Worm (Caenorhabditis elegans) whole organism, L4 larva: Measurements from ENCODE around the gene slc-17.1.

ENCODE experiments used
- D1046.2 ChIP-seq: fragments of 200-800 bp; sonication (Bioruptor generic); IDR thresholded peaks from 2 replicates; pipeline ENCODE4 v1.3.6; 2022; ENCODE audit warnings: missing genetic modification characterization, missing compliant biosample characterization
- R02D3.7 ChIP-seq: fragments of 150-350 bp; sonication (generic microtip); optimal IDR thresholded peaks from 3 replicates; lab custom pipeline; 2014; ENCODE audit warnings: missing biosample characterization, missing genetic modification characterization
- T20F7.1 ChIP-seq: fragments of 200-800 bp; sonication (Bioruptor generic); optimal IDR thresholded peaks from 2 replicates; lab custom pipeline; 2018; ENCODE audit warnings: mild to moderate bottlenecking, missing genetic modification characterization, missing compliant biosample characterization
- Y105C5A.15 ChIP-seq: fragments of 200-800 bp; sonication (Bioruptor generic); IDR thresholded peaks from 2 replicates; pipeline ENCODE4 v1.3.6; 2022; ENCODE audit warnings: missing genetic modification characterization, missing compliant biosample characterization
- Y48G9A.11 ChIP-seq: fragments of 200-800 bp; sonication (Bioruptor generic); IDR thresholded peaks from 2 replicates; pipeline ENCODE4 v1.3.6; 2022; ENCODE audit warnings: missing genetic modification reagents, missing genetic modification characterization, missing compliant biosample characterization
- ZK546.5 ChIP-seq, 2 experiments: sonication (generic microtip); optimal IDR thresholded peaks; 2 replicates each; lab custom pipeline; 2017; ENCODE audit warnings: missing biosample characterization in 2 of 2, missing genetic modification characterization in 2 of 2
- aha-1 ChIP-seq: fragments of 150-350 bp; peaks from one replicate; lab custom pipeline; 2014; ENCODE audit warnings: missing biosample characterization, missing genetic modification characterization
- ama-1 ChIP-seq: fragments of 150-350 bp; optimal IDR thresholded peaks from 2 replicates; lab custom pipeline; 2014; ENCODE audit warnings: inconsistent platforms, mixed read lengths
- ceh-20 ChIP-seq: fragments of 200-800 bp; sonication (Bioruptor generic); IDR thresholded peaks from 2 replicates; pipeline ENCODE4 v1.3.6; 2022; ENCODE audit warnings: missing genetic modification reagents, missing genetic modification characterization, missing compliant biosample characterization
- ceh-28 ChIP-seq: fragments of 150-350 bp; optimal IDR thresholded peaks from 2 replicates; lab custom pipeline; 2014; ENCODE audit warnings: missing biosample characterization, missing genetic modification reagents, missing genetic modification characterization
- ctbp-1 ChIP-seq: fragments of 200-800 bp; sonication (Bioruptor generic); IDR thresholded peaks from 2 replicates; pipeline ENCODE4 v1.3.6; 2022; ENCODE audit warnings: missing genetic modification reagents, missing genetic modification characterization, missing compliant biosample characterization
- daf-12 ChIP-seq: fragments of 150-350 bp; optimal IDR thresholded peaks from 2 replicates; lab custom pipeline; 2014; ENCODE audit warnings: missing biosample characterization, missing genetic modification reagents, missing genetic modification characterization
- daf-8 ChIP-seq: fragments of 200-800 bp; sonication (Bioruptor generic); IDR thresholded peaks from 2 replicates; pipeline ENCODE4 v1.3.6; 2022; ENCODE audit warnings: missing genetic modification characterization, missing compliant biosample characterization
- dve-1 ChIP-seq: sonication (generic microtip); optimal IDR thresholded peaks from 2 replicates; lab custom pipeline; 2017; ENCODE audit warnings: antibody characterized with exemption, mild to moderate bottlenecking, missing genetic modification characterization, missing compliant biosample characterization; ENCODE audit not compliant: insufficient read depth
- egl-43 ChIP-seq: fragments of 200-800 bp; sonication (Bioruptor generic); IDR thresholded peaks from 2 replicates; pipeline ENCODE4 v1.3.6; 2022; ENCODE audit warnings: missing genetic modification reagents, missing genetic modification characterization, missing compliant biosample characterization
- hlh-30 ChIP-seq: sonication (generic microtip); optimal IDR thresholded peaks from 2 replicates; lab custom pipeline; 2017; ENCODE audit warnings: antibody characterized with exemption, mild to moderate bottlenecking, missing genetic modification characterization, missing compliant biosample characterization; ENCODE audit not compliant: insufficient read depth
- jun-1 ChIP-seq: fragments of 150-350 bp; optimal IDR thresholded peaks from 2 replicates; lab custom pipeline; 2014; ENCODE audit warnings: missing biosample characterization, missing genetic modification reagents, missing genetic modification characterization
- lin-29 ChIP-seq: fragments of 200-800 bp; sonication (Bioruptor generic); IDR thresholded peaks from 2 replicates; pipeline ENCODE4 v1.3.6; 2022; ENCODE audit warnings: missing genetic modification reagents, missing genetic modification characterization, missing compliant biosample characterization
- lin-38 ChIP-seq: fragments of 200-800 bp; sonication (Bioruptor generic); IDR thresholded peaks from 2 replicates; pipeline ENCODE4 v1.3.6; 2022; ENCODE audit warnings: missing genetic modification reagents, missing genetic modification characterization, missing compliant biosample characterization
- lin-39 ChIP-seq: fragments of 150-350 bp; optimal IDR thresholded peaks from 2 replicates; lab custom pipeline; 2014; ENCODE audit warnings: missing biosample characterization, missing genetic modification reagents, missing genetic modification characterization
- mdt-29 ChIP-seq: fragments of 200-800 bp; sonication (Bioruptor generic); IDR thresholded peaks from 2 replicates; pipeline ENCODE4 v1.3.6; 2022; ENCODE audit warnings: missing genetic modification reagents, missing genetic modification characterization, missing compliant biosample characterization
- mep-1 ChIP-seq: fragments of 150-350 bp; sonication (generic microtip); optimal IDR thresholded peaks from 3 replicates; lab custom pipeline; 2014; ENCODE audit warnings: missing biosample characterization, missing genetic modification characterization
- mxl-2 ChIP-seq: fragments of 200-800 bp; sonication (Bioruptor generic); conservative IDR thresholded peaks from 2 replicates; pipeline ENCODE4 v1.3.6; 2022; ENCODE audit warnings: missing genetic modification reagents, missing genetic modification characterization, missing compliant biosample characterization
- mxl-3 ChIP-seq: fragments of 200-800 bp; sonication (Bioruptor generic); optimal IDR thresholded peaks from 2 replicates; lab custom pipeline; 2018; ENCODE audit warnings: mild to moderate bottlenecking, missing genetic modification characterization, missing compliant biosample characterization
- nhr-28 ChIP-seq: fragments of 150-350 bp; optimal IDR thresholded peaks from 2 replicates; lab custom pipeline; 2014; ENCODE audit warnings: missing biosample characterization, missing genetic modification characterization
- nhr-41 ChIP-seq: fragments of 200-800 bp; sonication (Bioruptor generic); IDR thresholded peaks from 2 replicates; pipeline ENCODE4 v1.3.6; 2022; ENCODE audit warnings: missing genetic modification reagents, missing genetic modification characterization, missing compliant biosample characterization
- nhr-48 ChIP-seq: sonication (generic microtip); optimal IDR thresholded peaks from 2 replicates; lab custom pipeline; 2016; ENCODE audit warnings: mild to moderate bottlenecking, missing genetic modification characterization, missing compliant biosample characterization
- pha-4 ChIP-seq, 2 experiments: fragments of 150-350 bp in 1 of 2; fragments of 200-800 bp in 1 of 2; sonication (Bioruptor generic) in 1 of 2; IDR thresholded peaks in 1 of 2; optimal IDR thresholded peaks in 1 of 2; 2 replicates each; pipeline versions ENCODE4 v1.3.6 to Lab custom; 2014 to 2022; ENCODE audit warnings: missing genetic modification characterization in 2 of 2, missing genetic modification reagents in 2 of 2, missing biosample characterization in 1 of 2, missing compliant biosample characterization in 1 of 2
- saeg-2 ChIP-seq: fragments of 200-800 bp; sonication (Bioruptor generic); IDR thresholded peaks from 2 replicates; pipeline ENCODE4 v1.3.6; 2022; ENCODE audit warnings: missing genetic modification reagents, missing genetic modification characterization, missing compliant biosample characterization
- sdz-12 ChIP-seq: fragments of 200-800 bp; sonication (Bioruptor generic); optimal IDR thresholded peaks from 2 replicates; lab custom pipeline; 2018; ENCODE audit warnings: mild to moderate bottlenecking, missing genetic modification characterization, missing compliant biosample characterization
- snpc-1.2 ChIP-seq: fragments of 200-800 bp; sonication (Bioruptor generic); IDR thresholded peaks from 2 replicates; pipeline ENCODE4 v1.3.6; 2022; ENCODE audit warnings: missing genetic modification reagents, missing genetic modification characterization, missing compliant biosample characterization
- spr-3 ChIP-seq: fragments of 200-800 bp; sonication (Bioruptor generic); optimal IDR thresholded peaks from 2 replicates; lab custom pipeline; 2018; ENCODE audit warnings: mild to moderate bottlenecking, missing genetic modification characterization, missing compliant biosample characterization
- tra-1 ChIP-seq: fragments of 200-800 bp; sonication (Bioruptor generic); IDR thresholded peaks from 2 replicates; pipeline ENCODE4 v1.3.6; 2022; ENCODE audit warnings: missing genetic modification reagents, missing genetic modification characterization, missing compliant biosample characterization
- unc-39 ChIP-seq: sonication (generic microtip); optimal IDR thresholded peaks from 2 replicates; lab custom pipeline; 2017; ENCODE audit warnings: missing biosample characterization, missing genetic modification characterization
- unc-62 ChIP-seq, 3 experiments: fragments of 150-350 bp in 1 of 3; sonication (generic microtip); optimal IDR thresholded peaks in 2 of 3; peaks in 1 of 3; 1 replicate in 1 of 3; 2 replicates in 2 of 3; lab custom pipeline; 2014 to 2017; ENCODE audit warnings: missing biosample characterization in 3 of 3, missing genetic modification characterization in 3 of 3, missing genetic modification reagents in 3 of 3, missing genotype in 1 of 3
- vab-7 ChIP-seq: fragments of 200-800 bp; sonication (Bioruptor generic); IDR thresholded peaks from 2 replicates; pipeline ENCODE4 v1.3.6; 2022; ENCODE audit warnings: missing genetic modification reagents, missing genetic modification characterization, missing compliant biosample characterization
- zag-1 ChIP-seq: fragments of 150-350 bp; optimal IDR thresholded peaks from 2 replicates; lab custom pipeline; 2014; ENCODE audit warnings: missing biosample characterization, missing genetic modification characterization
- zip-11 ChIP-seq: fragments of 200-800 bp; sonication (Bioruptor generic); IDR thresholded peaks from 2 replicates; pipeline ENCODE4 v1.3.6; 2022; ENCODE audit warnings: missing genetic modification characterization, missing compliant biosample characterization
- ztf-11 ChIP-seq: fragments of 150-350 bp; optimal IDR thresholded peaks from 2 replicates; lab custom pipeline; 2014; ENCODE audit warnings: missing biosample characterization, missing genetic modification characterization

The slc-17.1 gene

DNA sequence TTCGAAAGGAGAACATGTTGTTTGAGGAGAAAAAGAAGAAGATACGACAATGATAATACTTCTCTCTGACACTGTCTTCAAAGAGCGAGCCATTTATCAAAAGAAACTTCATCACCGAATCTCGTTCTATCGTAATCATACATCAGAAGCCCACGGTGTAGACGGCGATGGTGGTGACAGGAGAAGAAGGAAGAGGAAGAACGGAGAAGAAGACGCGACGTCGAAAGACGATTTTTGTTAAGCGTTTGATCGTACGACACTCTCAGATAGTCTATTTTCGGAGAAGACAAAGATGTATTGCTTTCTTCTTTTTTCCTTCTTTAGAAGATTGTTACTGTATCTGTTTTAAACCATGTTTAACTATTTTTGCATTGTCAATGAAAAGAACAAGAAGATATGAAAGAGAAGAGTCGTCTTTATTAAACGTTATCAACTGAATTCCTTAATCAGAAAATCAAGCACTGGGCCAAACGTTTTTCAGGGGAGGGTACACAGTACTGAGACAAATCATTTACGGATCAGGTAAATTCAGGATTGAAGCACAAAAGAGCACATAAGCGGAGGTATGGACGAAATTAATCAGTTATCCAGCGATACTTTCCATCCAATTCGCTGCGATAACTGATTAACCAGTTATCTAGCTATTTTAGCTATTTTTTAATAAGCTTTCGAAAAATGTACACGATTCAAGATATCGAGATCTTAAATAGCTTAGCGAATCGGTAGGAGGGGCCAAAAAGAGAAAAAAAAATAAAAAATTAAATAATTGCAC is 44.7 kb downstream of the slc-17.1 start (continued):
- TF ChIP-seq D1046.2 (GFP tag; lab: Robert Waterston, UW) (no peak), snpc-1.2 (GFP tag; lab: Robert Waterston, UW) (no peak), ama-1 (peak; percentile 61), unc-39 (tag; lab: Kevin White, UChicago) (no peak), ceh-20 (GFP tag; lab: Robert Waterston, UW) (peak; percentile 77), nhr-41 (GFP tag; lab: Robert Waterston, UW) (no peak), lin-39 (tag; lab: Kevin White, UChicago) (no peak), jun-1 (peak; percentile 39), tra-1 (GFP tag; lab: Robert Waterston, UW) (no peak), pha-4 (GFP tag; IDR thresholded peaks at IDR 0.05; lab: Robert Waterston, UW) (no peak), pha-4 (tag; optimal IDR thresholded peaks at IDR 0.05; lab: Kevin White, UChicago) (no peak), sdz-12 (GFP tag; lab: Kevin White, UChicago) (peak; percentile 5), ceh-28 (tag; lab: Kevin White, UChicago) (peak; percentile 1), nhr-28 (tag; lab: Kevin White, UChicago) (peak; percentile 46), mep-1 (tag; lab: Kevin White, UChicago) (peak; percentile 78), ztf-11 (no peak), aha-1 (peak; percentile 100), Y105C5A.15 (GFP tag; lab: Robert Waterston, UW) (no peak)
- TF ChIP-seq, all 104 proteins: peak for 30

DNA sequence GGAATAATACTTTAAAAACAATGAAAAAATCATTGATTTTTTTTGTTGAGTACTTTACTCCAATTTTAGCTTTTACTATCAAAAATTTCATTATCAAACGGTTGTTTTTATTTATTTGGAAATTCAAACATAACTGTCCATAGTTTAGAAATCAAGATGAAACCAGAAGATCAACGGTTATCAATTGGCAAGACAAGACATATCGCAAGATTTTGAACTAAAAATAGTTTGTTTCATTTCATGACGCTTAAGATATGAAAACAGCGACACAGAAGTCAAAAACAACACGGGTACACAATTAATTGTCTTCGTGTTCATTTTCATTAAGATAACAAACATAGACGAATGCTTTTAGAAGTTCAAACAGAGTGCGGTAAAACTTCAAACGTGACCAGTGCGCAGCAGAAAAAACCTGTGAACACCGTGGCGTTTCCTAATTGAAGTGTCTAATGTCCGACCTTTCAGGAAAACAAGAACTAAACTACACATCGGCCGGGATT is 47.1 kb downstream of the slc-17.1 start:
- TF ChIP-seq unc-62 (GFP tag; optimal IDR thresholded peaks at IDR 0.05 in 1 of 2; lab: Kevin White, UChicago) (no peak), unc-62 (tag; optimal IDR thresholded peaks at IDR 0.05; lab: Kevin White, UChicago) (no peak), zag-1 (tag; lab: Kevin White, UChicago) (no peak), mxl-3 (GFP tag; lab: Kevin White, UChicago) (no peak), daf-8 (no peak), dve-1 (no peak), ZK546.5 (tag; optimal IDR thresholded peaks at IDR 0.05; lab: Kevin White, UChicago) (no peak), egl-43 (no peak), aha-1 (peak; percentile 17), spr-3 (GFP tag; lab: Kevin White, UChicago) (no peak), mdt-29 (no peak), nhr-48 (no peak), Y48G9A.11 (GFP tag; lab: Robert Waterston, UW) (no peak), nhr-28 (tag; lab: Kevin White, UChicago) (peak; percentile 16), ctbp-1 (GFP tag; lab: Robert Waterston, UW) (no peak), saeg-2 (GFP tag; lab: Robert Waterston, UW) (no peak), zip-11 (GFP tag; lab: Robert Waterston, UW) (no peak), lin-29 (GFP tag; lab: Robert Waterston, UW) (no peak), R02D3.7 (tag; lab: Kevin White, UChicago) (no peak), hlh-30 (tag; lab: Kevin White, UChicago) (peak; percentile 16)

DNA sequence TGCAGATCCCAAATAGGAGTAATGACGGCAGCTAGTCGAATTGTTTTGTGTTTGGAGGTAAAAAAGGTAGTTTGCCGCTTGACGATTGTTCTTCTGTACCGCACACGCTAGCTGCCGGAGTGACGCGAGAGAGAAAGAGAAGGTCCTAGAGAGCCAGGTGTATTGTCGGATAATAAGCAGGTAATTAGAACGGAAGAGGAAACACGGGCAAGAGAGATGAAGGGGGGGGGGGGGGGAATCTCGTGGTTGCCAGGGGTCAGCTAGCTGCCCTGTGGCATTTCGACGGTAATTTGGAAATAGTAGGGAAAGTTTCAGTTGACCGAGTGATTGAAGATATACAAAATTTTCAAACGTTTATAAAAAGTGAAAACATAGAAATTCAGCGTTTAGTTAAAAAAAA is 50.8 kb downstream of the slc-17.1 start, which contains the start of gene crb-1:
TSS of gene crb-1 (minus strand) at position 147 of the 400 bp plus-strand sequence.
- TF ChIP-seq ZK546.5 (tag; optimal IDR thresholded peaks at IDR 0.05; lab: Kevin White, UChicago) (no peak), T20F7.1 (no peak), mxl-2 (no peak), vab-7 (GFP tag; lab: Robert Waterston, UW) (no peak), daf-12 (tag; lab: Kevin White, UChicago) (no peak), lin-38 (no peak), ceh-20 (GFP tag; lab: Robert Waterston, UW) (no peak), R02D3.7 (tag; lab: Kevin White, UChicago) (no peak)
